Fruit fly (Drosophila melanogaster): ENCODE results near the gene CG8664.

dm6 chrX:17232642-17233041 is 49.9 kb downstream of the CG8664 start, which contains the start of gene f:
- no peak for TF ChIP-seq Spps (tag; optimal IDR thresholded peaks at IDR 0.05)
- no peak for TF ChIP-seq lab (GFP tag; optimal IDR thresholded peaks at IDR 0.05)
- TF ChIP-seq en (GFP tag; optimal IDR thresholded peaks at IDR 0.05) = no peak
- TF ChIP-seq chn (GFP tag; optimal IDR thresholded peaks at IDR 0.05) = no peak
- no peak for TF ChIP-seq oc (tag; optimal IDR thresholded peaks at IDR 0.05)
- TF ChIP-seq lilli (GFP tag; optimal IDR thresholded peaks at IDR 0.05) = no peak
- no peak for TF ChIP-seq Fer2 (tag; optimal IDR thresholded peaks at IDR 0.05)
- TF ChIP-seq gro (GFP tag; optimal IDR thresholded peaks at IDR 0.05) = no peak
